Worm (Caenorhabditis elegans) whole organism, L2 larva: ENCODE results near the gene cln-3.1.

Experiments used
- ama-1 ChIP-seq: fragments of 150-350 bp; optimal IDR thresholded peaks from 2 replicates; lab custom pipeline; 2018; ENCODE audit warnings: inconsistent platforms
- ceh-82 ChIP-seq: fragments of 150-350 bp; optimal IDR thresholded peaks from 2 replicates; lab custom pipeline; 2014; ENCODE audit warnings: missing biosample characterization, missing genetic modification characterization
- egl-27 ChIP-seq: sonication (generic microtip); optimal IDR thresholded peaks from 3 replicates; lab custom pipeline; 2017; ENCODE audit warnings: missing biosample characterization, missing genetic modification reagents, missing genetic modification characterization
- fos-1 ChIP-seq: fragments of 150-350 bp; optimal IDR thresholded peaks from 2 replicates; lab custom pipeline; 2014; ENCODE audit warnings: missing biosample characterization, missing genetic modification characterization
- lin-13 ChIP-seq: fragments of 150-350 bp; optimal IDR thresholded peaks from 2 replicates; lab custom pipeline; 2014; ENCODE audit warnings: missing biosample characterization, missing genetic modification reagents, missing genetic modification characterization
- lin-39 ChIP-seq: fragments of 150-350 bp; optimal IDR thresholded peaks from 2 replicates; lab custom pipeline; 2014; ENCODE audit warnings: missing biosample characterization, missing genetic modification reagents, missing genetic modification characterization
- mbf-1 ChIP-seq: sonication (generic microtip); optimal IDR thresholded peaks from 2 replicates; lab custom pipeline; 2017; ENCODE audit warnings: missing biosample characterization, missing genetic modification characterization
- nhr-11 ChIP-seq: fragments of 150-350 bp; optimal IDR thresholded peaks from 2 replicates; lab custom pipeline; 2014; ENCODE audit warnings: missing biosample characterization, missing genetic modification characterization
- skn-1 ChIP-seq: sonication (generic microtip); optimal IDR thresholded peaks from 2 replicates; lab custom pipeline; 2017; ENCODE audit warnings: missing biosample characterization, missing genetic modification characterization
- unc-39 ChIP-seq: fragments of 150-350 bp; optimal IDR thresholded peaks from 2 replicates; lab custom pipeline; 2014; ENCODE audit warnings: missing biosample characterization, missing genetic modification characterization
- unc-62 ChIP-seq: fragments of 150-350 bp; optimal IDR thresholded peaks from 2 replicates; lab custom pipeline; 2014; ENCODE audit warnings: missing biosample characterization, missing genetic modification reagents, missing genetic modification characterization

DNA sequence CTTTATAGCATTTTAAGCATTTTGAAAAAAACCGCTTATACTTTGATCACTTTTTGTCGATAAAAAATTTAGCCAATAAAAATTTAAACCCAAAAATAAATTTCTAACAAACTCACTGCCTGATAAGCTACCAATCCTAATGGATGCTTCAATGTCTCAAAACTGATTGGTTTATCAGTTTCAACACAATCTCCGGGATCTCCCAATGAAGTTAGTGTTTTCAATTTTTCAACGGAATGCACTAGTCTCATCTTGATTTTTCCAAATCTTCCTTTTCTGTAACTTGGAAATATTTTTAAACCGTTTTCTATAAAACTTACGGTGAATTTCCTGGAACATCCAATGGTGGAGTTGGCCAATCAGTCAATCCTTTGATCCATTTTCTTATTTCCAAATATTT, 41.8 kb downstream of the cln-3.1 start:
- TF ChIP-seq unc-39 (tag; lab: Kevin White, UChicago) = no peak
- TF ChIP-seq unc-62 (GFP tag; lab: Kevin White, UChicago) = no peak
- no peak for TF ChIP-seq ama-1 (lab: Kevin White, UChicago)
- TF ChIP-seq lin-13 (GFP tag; lab: Kevin White, UChicago) = no peak
- no peak for TF ChIP-seq nhr-11 (tag; lab: Kevin White, UChicago)
- TF ChIP-seq ceh-82 (tag; lab: Kevin White, UChicago) = no peak
- no peak for TF ChIP-seq egl-27 (tag; lab: Kevin White, UChicago)
- TF ChIP-seq skn-1 (tag; lab: Kevin White, UChicago) = no peak
- TF ChIP-seq mbf-1 (tag; lab: Kevin White, UChicago) = no peak
- no peak for TF ChIP-seq fos-1 (tag; lab: Kevin White, UChicago)
- no peak for TF ChIP-seq lin-39 (tag; lab: Kevin White, UChicago)
